Fruit fly (Drosophila melanogaster): ENCODE measurements around the gene CG11581.

DNA sequence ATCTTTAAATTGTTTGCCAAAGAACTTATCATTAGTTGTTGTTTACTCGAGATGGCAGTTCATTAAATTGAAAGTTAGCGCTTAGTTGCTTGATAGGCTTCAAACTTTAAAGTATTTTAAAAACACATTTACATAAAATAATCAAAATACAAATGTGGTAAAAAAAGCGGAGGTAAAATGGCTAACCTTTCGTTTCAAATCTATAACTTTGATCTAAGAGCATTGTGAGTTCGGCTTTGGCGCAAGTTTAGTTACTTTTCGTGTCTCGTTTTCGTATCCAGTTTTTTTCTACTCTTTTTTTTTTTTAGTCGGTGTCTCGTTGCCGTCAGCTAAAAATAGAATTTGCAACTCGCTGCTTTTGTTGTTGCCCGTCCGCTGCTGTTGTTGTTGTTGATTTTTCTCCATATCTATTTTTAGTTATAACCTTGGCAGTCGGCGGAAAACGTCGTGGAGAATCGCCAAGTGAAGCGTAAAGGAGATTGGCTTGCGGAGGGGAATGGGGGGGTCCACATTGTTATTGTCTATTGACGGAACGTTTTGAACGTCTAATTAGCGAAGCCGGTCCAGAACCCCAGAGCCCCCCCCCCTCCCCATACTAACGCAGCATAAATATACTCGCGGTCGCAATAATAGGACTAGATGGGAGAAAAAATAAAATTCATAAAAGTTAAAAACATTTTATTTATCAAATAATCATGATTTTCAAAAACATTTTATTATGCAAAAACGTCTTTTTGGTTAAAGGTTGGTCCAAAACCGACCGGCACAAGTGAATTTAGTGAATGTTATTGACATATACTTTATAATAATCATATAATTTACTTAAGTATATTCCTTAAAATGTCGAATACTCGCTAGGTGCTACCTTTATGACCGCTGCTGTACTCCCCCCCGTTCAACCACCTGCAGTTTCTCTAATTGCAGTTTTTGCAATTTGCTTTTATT lies 38.1 kb downstream of the CG11581 start:
- TF ChIP-seq Vsx2 (GFP tag; optimal IDR thresholded peaks at IDR 0.05; ENCODE audit: partially characterized antibody) = no peak
- TF ChIP-seq Sp1 (GFP tag; optimal IDR thresholded peaks at IDR 0.05) = peak; percentile 53
- peak; percentile 41 for TF ChIP-seq rgr (GFP tag; optimal IDR thresholded peaks at IDR 0.05)
- TF ChIP-seq br (GFP tag; optimal IDR thresholded peaks at IDR 0.05) = no peak
- TF ChIP-seq Dif (GFP tag; optimal IDR thresholded peaks at IDR 0.05; ENCODE audit: partially characterized antibody) = no peak
- no peak for TF ChIP-seq psq (GFP tag; optimal IDR thresholded peaks at IDR 0.05)
- no peak for TF ChIP-seq Rel (GFP tag; optimal IDR thresholded peaks at IDR 0.05)
- no peak for TF ChIP-seq Rel (tag; optimal IDR thresholded peaks at IDR 0.05)
- no peak for TF ChIP-seq dl (GFP tag; optimal IDR thresholded peaks at IDR 0.05; ENCODE audit: insufficient read depth in 1 of 2, partially characterized antibody in 2 of 2)
